Worm (Caenorhabditis elegans): Measurements from ENCODE around the gene grl-21.

grl-21 gene

ce11 chrIV:10734527-10735436, 2.5 kb upstream of the grl-21 start, which contains the start of the genes orc-5 and cyb-1 (continued):
- TF ChIP-seq nhr-102 (tag; optimal IDR thresholded peaks at IDR 0.05): no peak
- TF ChIP-seq nhr-11 (tag; optimal IDR thresholded peaks at IDR 0.05): no peak
- no peak for TF ChIP-seq mxl-3 (GFP tag; optimal IDR thresholded peaks at IDR 0.05)
- peak; percentile 91 for TF ChIP-seq Y48G9A.11 (GFP tag; IDR thresholded peaks at IDR 0.05)
- no peak for TF ChIP-seq F44E2.7 (GFP tag; IDR thresholded peaks at IDR 0.05)
- no peak for TF ChIP-seq cey-2 (tag; optimal IDR thresholded peaks at IDR 0.05; ENCODE audit: borderline replicate concordance, insufficient read depth)
- no peak for TF ChIP-seq skn-1 (tag; optimal IDR thresholded peaks at IDR 0.05)
- no peak for TF ChIP-seq sdz-12 (GFP tag; optimal IDR thresholded peaks at IDR 0.05)
- no peak for TF ChIP-seq nhr-111 (GFP tag; optimal IDR thresholded peaks at IDR 0.05)
- peak; percentile 0 for TF ChIP-seq unc-130 (GFP tag; optimal IDR thresholded peaks at IDR 0.05)
- no peak for TF ChIP-seq duxl-1 (tag; optimal IDR thresholded peaks at IDR 0.05; ENCODE audit: poor library complexity)
- TF ChIP-seq zip-11 (GFP tag; IDR thresholded peaks at IDR 0.05): no peak
- TF ChIP-seq ZK546.5 (tag; optimal IDR thresholded peaks at IDR 0.05): no peak
- TF ChIP-seq unc-62 (GFP tag; optimal IDR thresholded peaks at IDR 0.05 in 1 of 2): peak in 1 of 2 experiments; percentile 92
- TF ChIP-seq unc-62 (tag; optimal IDR thresholded peaks at IDR 0.05): no peak
- TF ChIP-seq aly-2 (tag; optimal IDR thresholded peaks at IDR 0.05): no peak
- no peak for TF ChIP-seq egl-27 (tag; optimal IDR thresholded peaks at IDR 0.05)
- TF ChIP-seq dpl-1 (GFP tag; optimal IDR thresholded peaks at IDR 0.05): peak; percentile 96
- TF ChIP-seq Y5F2A.4 (GFP tag; optimal IDR thresholded peaks at IDR 0.05): no peak
- TF ChIP-seq set-16 (GFP tag; IDR thresholded peaks at IDR 0.05): no peak
- no peak for TF ChIP-seq zfp-3 (GFP tag; conservative IDR thresholded peaks at IDR 0.05)
- TF ChIP-seq nhr-10 (tag; optimal IDR thresholded peaks at IDR 0.05): no peak
- no peak for TF ChIP-seq lir-3 (tag; optimal IDR thresholded peaks at IDR 0.05)
- no peak for TF ChIP-seq Y75B8A.6 (GFP tag; IDR thresholded peaks at IDR 0.05)
- TF ChIP-seq zip-2 (tag; optimal IDR thresholded peaks at IDR 0.05): no peak
- TF ChIP-seq dve-1 (tag; optimal IDR thresholded peaks at IDR 0.05; ENCODE audit: insufficient read depth): no peak
- TF ChIP-seq T26A8.4 (GFP tag; IDR thresholded peaks at IDR 0.05): no peak
- no peak for TF ChIP-seq ctbp-1 (GFP tag; IDR thresholded peaks at IDR 0.05)
- no peak for TF ChIP-seq nhr-25 (tag; optimal IDR thresholded peaks at IDR 0.05; ENCODE audit: borderline replicate concordance, insufficient read depth)
- no peak for TF ChIP-seq madf-5 (GFP tag; IDR thresholded peaks at IDR 0.05)
- TF ChIP-seq lin-13 (GFP tag; optimal IDR thresholded peaks at IDR 0.05): peak; percentile 21
- TF ChIP-seq nhr-42 (GFP tag; IDR thresholded peaks at IDR 0.05): no peak
- no peak for TF ChIP-seq F10B5.3 (tag; optimal IDR thresholded peaks at IDR 0.05)
- TF ChIP-seq hif-1 (tag; optimal IDR thresholded peaks at IDR 0.05): no peak
- peak; percentile 67 for TF ChIP-seq nhr-6 (tag; optimal IDR thresholded peaks at IDR 0.05)
- no peak for TF ChIP-seq daf-16 (GFP tag; optimal IDR thresholded peaks at IDR 0.05)
- TF ChIP-seq daf-16 (tag; optimal IDR thresholded peaks at IDR 0.05): peak; percentile 44

- TF ChIP-seq unc-62 (GFP tag; optimal IDR thresholded peaks at IDR 0.05 in 1 of 2): peak in 1 of 2 experiments; percentile 91
- TF ChIP-seq unc-62 (tag; optimal IDR thresholded peaks at IDR 0.05): no peak
- no peak for TF ChIP-seq tra-1 (GFP tag; IDR thresholded peaks at IDR 0.05)
Observed at ce11 chrIV:10738328-10738727, 1.1 kb downstream of the grl-21 start, which contains the start of gene ssp-34. Gene ssp-34, minus strand, starts transcription at chrIV:10738602.
